Fruit fly (Drosophila melanogaster) Kc167 (cell line): ENCODE data around the gene CG4658.

Experiments used
- Myc ChIP-seq: fragments of >200 bp; optimal IDR thresholded peaks from 2 replicates; lab custom pipeline; 2017; ENCODE audit warnings: missing external identifiers
- h ChIP-seq: fragments of >200 bp; optimal IDR thresholded peaks from 3 replicates; lab custom pipeline; 2018; ENCODE audit warnings: missing external identifiers
- psq ChIP-seq: fragments of >200 bp; optimal IDR thresholded peaks from 2 replicates; lab custom pipeline; 2017; ENCODE audit warnings: missing external identifiers
- ttk ChIP-seq: sonication (Bioruptor generic); optimal IDR thresholded peaks from 2 replicates; lab custom pipeline; 2017; ENCODE audit warnings: missing external identifiers

DNA sequence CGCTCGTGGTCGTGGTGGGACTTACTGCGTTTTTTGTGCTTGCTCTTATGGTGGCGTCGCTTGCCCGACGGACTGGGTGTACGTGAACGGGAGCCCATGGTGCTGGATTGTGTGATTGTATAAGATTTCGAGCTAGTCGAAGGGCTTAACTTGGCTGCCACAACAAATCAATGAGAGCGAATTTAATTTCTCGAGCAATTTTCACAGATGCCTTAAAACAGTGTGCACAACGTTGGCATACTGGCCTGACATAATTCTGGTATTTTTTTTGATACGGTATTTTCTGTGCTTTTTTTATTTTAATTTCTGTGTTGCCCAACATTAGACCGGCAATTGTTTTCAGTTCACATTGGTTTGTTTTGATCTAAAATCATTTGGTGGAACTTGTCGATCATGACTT is 19.0 kb upstream of the CG4658 start, which contains the start of gene Arglu1:
- TF ChIP-seq psq (lab: Kevin White, UChicago) (no peak), Myc (no peak), h (lab: Kevin White, UChicago) (no peak), ttk (no peak)
